Worm (Caenorhabditis elegans): ENCODE data around the gene sptf-2.

ce11 chrII:8577509-8578099 lies 47.7 kb upstream of the sptf-2 start, which contains the start of gene F54C9.9:
- no peak for TF ChIP-seq ama-1 (optimal IDR thresholded peaks at IDR 0.05)
- TF ChIP-seq hmg-4 (GFP tag; optimal IDR thresholded peaks at IDR 0.05), result no peak
- no peak for TF ChIP-seq scrt-1 (GFP tag; IDR thresholded peaks at IDR 0.05)
- no peak for TF ChIP-seq flt-1 (GFP tag; IDR thresholded peaks at IDR 0.05)
- TF ChIP-seq pes-1 (GFP tag; IDR thresholded peaks at IDR 0.05), result no peak
- TF ChIP-seq tbx-37 (GFP tag; conservative IDR thresholded peaks at IDR 0.05), result no peak
- no peak for TF ChIP-seq aly-1 (tag; optimal IDR thresholded peaks at IDR 0.05)
- TF ChIP-seq hmbx-1 (tag; optimal IDR thresholded peaks at IDR 0.05), result no peak
- TF ChIP-seq hnd-1 (tag; optimal IDR thresholded peaks at IDR 0.05), result no peak

Measured in whole organism, early embryonic.